Fruit fly (Drosophila melanogaster) whole organism, pupa: Measurements from ENCODE around the gene Mrm2.

Experiments
- CG10348 ChIP-seq: fragments of 200-800 bp; sonication (Bioruptor generic); IDR thresholded peaks from 2 replicates; pipeline ENCODE4 v1.3.6; 2022; ENCODE audit warnings: missing biosample characterization, missing genetic modification characterization
- CG12605 ChIP-seq: fragments of 200-800 bp; sonication (Bioruptor generic); IDR thresholded peaks from 2 replicates; pipeline ENCODE4 v1.3.6; 2022; ENCODE audit warnings: missing biosample characterization, missing genetic modification characterization
- CG13204 ChIP-seq: fragments of 200-800 bp; sonication (Bioruptor generic); optimal IDR thresholded peaks from 2 replicates; lab custom pipeline; 2018; ENCODE audit warnings: missing biosample characterization, mild to moderate bottlenecking, missing genetic modification characterization, moderate library complexity
- CG14655 ChIP-seq: fragments of 200-800 bp; sonication (Bioruptor generic); optimal IDR thresholded peaks from 3 replicates; lab custom pipeline; 2017; ENCODE audit warnings: mild to moderate bottlenecking, missing biosample characterization, missing genetic modification reagents, missing genetic modification characterization
- CG15710 ChIP-seq: fragments of 200-800 bp; sonication (Bioruptor generic); optimal IDR thresholded peaks from 2 replicates; lab custom pipeline; 2018; ENCODE audit warnings: missing biosample characterization, mild to moderate bottlenecking, missing genetic modification characterization, moderate library complexity
- CG17806 ChIP-seq: fragments of 200-800 bp; sonication (Bioruptor generic); optimal IDR thresholded peaks from 2 replicates; lab custom pipeline; 2018; ENCODE audit warnings: missing biosample characterization, mild to moderate bottlenecking, missing genetic modification characterization, moderate library complexity
- CG32121 ChIP-seq: fragments of 200-800 bp; sonication (Bioruptor generic); IDR thresholded peaks from 2 replicates; pipeline ENCODE4 v1.3.6; 2022; ENCODE audit warnings: missing biosample characterization, missing genetic modification characterization
- CG34367 ChIP-seq: fragments of 200-800 bp; sonication (Bioruptor generic); optimal IDR thresholded peaks from 2 replicates; lab custom pipeline; 2018; ENCODE audit warnings: missing biosample characterization, mild to moderate bottlenecking, missing genetic modification characterization
- CG4496 ChIP-seq: fragments of 200-800 bp; sonication (Bioruptor generic); IDR thresholded peaks from 3 replicates; pipeline ENCODE4 v1.3.6; 2022; ENCODE audit warnings: missing biosample characterization, missing genetic modification characterization
- CG8159 ChIP-seq: fragments of 200-800 bp; sonication (Bioruptor generic); optimal IDR thresholded peaks from 3 replicates; lab custom pipeline; 2018; ENCODE audit warnings: missing biosample characterization, mild to moderate bottlenecking, missing genetic modification characterization, moderate library complexity
- CG8301 ChIP-seq: fragments of 200-800 bp; sonication (Bioruptor generic); optimal IDR thresholded peaks from 2 replicates; lab custom pipeline; 2018; ENCODE audit warnings: missing biosample characterization, mild to moderate bottlenecking, missing genetic modification characterization
- CG9948 ChIP-seq: fragments of 200-800 bp; sonication (Bioruptor generic); optimal IDR thresholded peaks from 2 replicates; lab custom pipeline; 2018; ENCODE audit warnings: missing biosample characterization, mild to moderate bottlenecking, missing genetic modification characterization, moderate library complexity
- D1 ChIP-seq: fragments of 200-800 bp; sonication (Bioruptor generic); optimal IDR thresholded peaks from 2 replicates; lab custom pipeline; 2018; ENCODE audit warnings: missing biosample characterization, mild to moderate bottlenecking, missing genetic modification characterization, moderate library complexity
- EcR ChIP-seq: fragments of 200-800 bp; sonication (Bioruptor generic); optimal IDR thresholded peaks from 3 replicates; lab custom pipeline; 2019; ENCODE audit warnings: missing biosample characterization, missing genetic modification characterization, mild to moderate bottlenecking, moderate library complexity, missing genetic modification reagents
- Ets98B ChIP-seq: fragments of 200-800 bp; sonication (Bioruptor generic); IDR thresholded peaks from 2 replicates; pipeline ENCODE4 v1.3.6; 2022; ENCODE audit warnings: missing biosample characterization, missing genetic modification characterization
- Pif1A ChIP-seq: fragments of 200-800 bp; sonication (Bioruptor generic); optimal IDR thresholded peaks from 3 replicates; lab custom pipeline; 2016; ENCODE audit warnings: missing biosample characterization, missing genetic modification characterization
- Pif1B ChIP-seq: fragments of 200-800 bp; sonication (Bioruptor generic); optimal IDR thresholded peaks from 3 replicates; lab custom pipeline; 2016; ENCODE audit warnings: missing biosample characterization, missing genetic modification characterization
- Snoo ChIP-seq: fragments of 200-800 bp; sonication (Bioruptor generic); optimal IDR thresholded peaks from 3 replicates; lab custom pipeline; 2017; ENCODE audit warnings: missing biosample characterization, mild to moderate bottlenecking, missing genetic modification characterization, inconsistent platforms
- fd96Ca ChIP-seq: fragments of 200-800 bp; sonication (Bioruptor generic); IDR thresholded peaks from 3 replicates; pipeline ENCODE4 v1.3.6; 2022; ENCODE audit warnings: missing biosample characterization, missing genetic modification characterization
- gl ChIP-seq: fragments of 200-800 bp; sonication (Bioruptor generic); optimal IDR thresholded peaks from 2 replicates; lab custom pipeline; 2018; ENCODE audit warnings: missing biosample characterization, mild to moderate bottlenecking, missing genetic modification characterization
- rn ChIP-seq: fragments of 200-800 bp; sonication (Bioruptor generic); IDR thresholded peaks from 2 replicates; pipeline ENCODE4 v1.3.6; 2022; ENCODE audit warnings: missing biosample characterization, missing genetic modification characterization

Mrm2 gene

DNA sequence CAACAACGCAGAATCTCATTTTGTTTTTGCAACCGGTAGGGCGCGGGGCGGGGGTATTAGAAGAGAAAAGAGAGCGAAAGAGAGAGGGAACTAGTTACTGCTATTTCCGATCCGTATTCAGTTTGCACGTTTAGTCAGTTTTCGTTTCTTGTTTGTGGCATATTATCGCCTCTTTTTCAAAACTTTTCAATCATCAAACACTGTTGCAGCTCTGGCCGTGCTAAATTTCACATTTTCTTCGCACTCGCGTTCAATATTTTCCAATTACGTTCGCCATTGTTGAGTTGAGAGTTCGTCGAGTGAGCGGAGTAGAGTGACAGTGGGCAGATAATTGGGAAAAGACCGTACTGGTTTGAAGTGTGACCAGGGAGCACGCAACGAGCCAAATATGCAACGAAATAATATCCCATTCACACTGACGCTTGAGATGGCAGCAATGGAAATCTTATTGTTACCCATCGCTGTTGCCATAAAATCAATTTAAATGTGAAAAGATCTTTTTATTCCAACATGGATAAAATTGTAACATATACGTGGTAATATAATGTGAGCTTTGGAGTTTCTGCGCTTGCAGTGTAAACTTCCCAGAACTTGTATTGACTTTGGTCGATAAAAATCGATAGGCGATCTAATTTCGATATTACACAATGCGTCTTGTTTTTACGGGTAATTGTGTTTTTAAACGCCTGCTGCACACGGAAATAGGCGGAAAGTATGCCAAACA, at the start of gene Mrm2, which contains the start of gene Ire1:
Mrm2 (plus strand) TSS at position 615 of the 724 bp plus-strand sequence.
Ire1 (minus strand) TSS at position 296 of the 724 bp plus-strand sequence.
- TF ChIP-seq fd96Ca (GFP tag; lab: Robert Waterston, UW) (peak; percentile 91), CG34367 (tag; lab: Kevin White, UChicago) (peak; percentile 48), CG4496 (GFP tag; lab: Robert Waterston, UW) (peak; percentile 86), D1 (no peak), CG10348 (0 out of 2 replicates have a peak, but pooled peaks have one; percentile 13), Pif1B (GFP tag; lab: Kevin White, UChicago) (peak; percentile 17), CG8301 (tag; lab: Kevin White, UChicago) (peak; percentile 53), CG12605 (GFP tag; lab: Robert Waterston, UW) (no peak), CG8159 (peak; percentile 72), CG17806 (tag; lab: Kevin White, UChicago) (peak; percentile 56), rn (GFP tag; lab: Robert Waterston, UW) (peak; percentile 73; the same call in 1 of the 2 replicates), gl (peak; percentile 8), Snoo (peak; percentile 51), EcR (GFP tag; lab: Kevin White, UChicago) (peak; percentile 35), CG13204 (GFP tag; lab: Kevin White, UChicago) (no peak), CG32121 (GFP tag; lab: Robert Waterston, UW) (peak; percentile 66), Ets98B (peak; percentile 68), CG14655 (no peak), Pif1A (no peak), CG9948 (tag; lab: Kevin White, UChicago) (peak; percentile 59), CG15710 (tag; lab: Kevin White, UChicago) (peak; percentile 63)

DNA sequence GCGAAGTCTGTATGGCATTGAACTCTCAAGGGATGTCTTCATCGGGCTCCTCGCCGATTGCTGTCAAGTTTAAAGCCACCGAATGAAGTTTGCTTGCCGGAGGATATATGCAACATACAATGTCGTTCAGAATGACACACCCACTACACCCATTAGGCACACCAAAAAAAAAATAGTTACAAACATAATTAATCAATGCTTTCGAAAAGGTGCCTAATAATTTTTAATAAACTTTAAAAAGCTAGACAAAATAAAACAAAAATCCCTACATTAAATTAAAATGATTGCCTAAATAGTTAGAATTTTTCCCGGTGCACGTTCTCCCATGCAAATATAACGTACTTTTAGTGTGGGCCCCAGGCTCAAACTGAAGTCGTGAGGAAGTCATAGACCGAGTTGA, 48.9 kb upstream of the Mrm2 start:
- TF ChIP-seq CG14655 (peak; percentile 28), Pif1B (GFP tag; lab: Kevin White, UChicago) (no peak), CG15710 (tag; lab: Kevin White, UChicago) (peak; percentile 42), Pif1A (peak; percentile 12), CG34367 (tag; lab: Kevin White, UChicago) (peak; percentile 3), CG9948 (tag; lab: Kevin White, UChicago) (peak; percentile 27), CG8159 (peak; percentile 51), CG17806 (tag; lab: Kevin White, UChicago) (peak; percentile 35), CG32121 (GFP tag; lab: Robert Waterston, UW) (no peak)

DNA sequence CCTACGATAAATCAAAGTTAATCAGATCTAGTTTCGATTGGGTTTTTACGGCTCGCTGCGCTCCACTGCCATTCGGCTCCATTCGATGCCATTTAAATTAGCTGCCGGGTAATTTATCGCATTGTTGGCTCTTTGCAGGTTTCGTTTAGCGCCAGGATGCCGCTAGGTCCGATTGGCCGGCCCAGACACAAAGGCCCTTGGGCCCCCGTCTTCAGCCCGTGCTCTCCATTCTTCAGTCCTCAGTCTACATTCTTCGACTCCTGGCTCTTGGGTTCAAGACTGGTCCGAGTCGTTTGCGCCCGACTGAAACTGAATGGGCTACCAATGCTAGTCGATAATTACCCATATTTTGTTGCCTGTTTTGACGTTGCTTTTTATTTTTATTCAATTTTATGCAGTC, 48.2 kb upstream of the Mrm2 start:
- TF ChIP-seq Ets98B, result no peak
- peak; percentile 53 for TF ChIP-seq EcR (GFP tag; lab: Kevin White, UChicago)

DNA sequence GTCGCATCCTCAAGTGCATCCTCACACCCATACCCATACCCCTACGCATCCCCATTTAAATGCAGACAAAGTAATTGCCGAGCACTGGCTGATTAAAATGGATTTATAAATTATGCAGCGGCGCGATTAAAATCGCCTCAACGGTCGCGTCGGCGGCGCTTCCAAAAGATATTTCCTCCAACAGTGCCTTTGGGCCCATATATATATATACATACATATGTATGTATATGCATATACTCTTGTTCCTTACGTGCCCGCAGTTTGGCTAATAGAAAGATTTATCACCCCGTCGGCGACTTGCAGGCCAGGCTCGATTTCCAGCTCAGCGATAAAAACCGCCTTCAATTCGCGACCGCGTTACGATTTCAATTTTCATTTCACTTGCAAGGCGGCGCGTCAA, 44.7 kb upstream of the Mrm2 start:
- TF ChIP-seq CG13204 (GFP tag; lab: Kevin White, UChicago), result no peak
- TF ChIP-seq CG12605 (GFP tag; lab: Robert Waterston, UW), result no peak
- TF ChIP-seq D1, result no peak

DNA sequence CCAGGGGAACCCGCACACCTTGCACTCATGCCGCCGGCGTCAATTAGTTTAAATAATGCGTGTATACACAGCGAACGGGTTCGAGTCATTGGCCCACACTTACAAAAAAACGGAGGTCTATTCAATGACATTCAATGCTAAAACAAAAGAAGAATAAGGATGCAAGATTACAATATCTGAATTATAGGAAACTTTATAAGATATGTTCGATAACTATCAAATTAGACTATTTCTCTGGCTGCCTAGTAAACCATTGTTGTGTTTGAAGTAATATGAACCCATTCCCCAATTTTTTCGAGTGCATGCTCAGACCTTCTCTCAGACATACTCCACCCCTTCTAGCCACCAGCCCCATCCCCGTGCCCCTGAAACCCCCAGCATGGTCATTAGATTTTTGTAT, 40.4 kb upstream of the Mrm2 start:
- TF ChIP-seq fd96Ca (GFP tag; lab: Robert Waterston, UW), result peak; percentile 39; the same call in 1 of the 3 replicates
- TF ChIP-seq D1, result no peak
- TF ChIP-seq CG4496 (GFP tag; lab: Robert Waterston, UW), result 0 out of 3 replicates have a peak, but pooled peaks have one; percentile 16
- TF ChIP-seq Ets98B, result peak; percentile 8; the same call in 1 of the 2 replicates
- peak; percentile 57 for TF ChIP-seq CG14655
- no peak for TF ChIP-seq Pif1B (GFP tag; lab: Kevin White, UChicago)
- no peak for TF ChIP-seq Pif1A
- TF ChIP-seq CG8301 (tag; lab: Kevin White, UChicago), result peak; percentile 42

DNA sequence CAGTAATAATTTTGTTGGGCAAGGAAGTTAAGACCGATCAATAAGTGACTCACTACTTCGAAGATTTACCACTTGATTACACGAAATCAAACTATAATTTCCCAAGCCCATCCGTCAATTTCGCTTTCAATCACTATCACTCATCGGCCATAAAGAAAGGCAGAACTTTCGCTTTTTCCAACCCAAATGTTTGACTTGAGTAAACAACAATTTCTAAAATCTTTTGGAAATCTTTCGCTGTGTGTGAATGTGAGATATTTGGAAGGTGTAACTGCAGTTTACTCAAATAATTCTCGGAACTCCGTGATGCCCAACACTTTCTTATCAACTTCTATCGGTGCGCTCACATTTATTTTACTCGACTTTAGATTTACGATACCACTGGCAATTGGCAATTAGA, 39.3 kb upstream of the Mrm2 start:
- no peak for TF ChIP-seq Pif1B (GFP tag; lab: Kevin White, UChicago)
- TF ChIP-seq CG15710 (tag; lab: Kevin White, UChicago), result no peak

DNA sequence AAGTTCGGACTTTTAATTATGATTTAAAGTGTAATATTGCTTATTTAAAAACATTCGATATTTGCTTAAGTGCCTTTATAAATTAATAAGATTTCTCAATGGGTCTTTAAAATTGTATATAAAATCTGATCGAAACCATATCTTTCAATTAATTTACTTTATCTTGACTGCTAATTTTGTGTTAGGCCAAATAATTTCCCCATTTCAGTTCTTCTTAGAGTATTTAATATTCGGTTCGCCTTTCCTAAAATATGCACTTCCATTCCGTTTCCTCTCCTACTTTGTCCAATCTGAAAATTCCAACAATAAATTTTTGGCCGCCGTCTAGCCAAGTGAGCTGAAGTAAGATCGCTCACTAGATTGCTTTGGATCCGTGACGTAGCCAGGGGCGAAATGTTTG, 36.9 kb upstream of the Mrm2 start:
- TF ChIP-seq CG8159 (no peak), CG34367 (tag; lab: Kevin White, UChicago) (no peak), rn (GFP tag; lab: Robert Waterston, UW) (no peak), CG15710 (tag; lab: Kevin White, UChicago) (no peak), Ets98B (no peak), fd96Ca (GFP tag; lab: Robert Waterston, UW) (no peak), CG10348 (no peak), CG12605 (GFP tag; lab: Robert Waterston, UW) (no peak), CG9948 (tag; lab: Kevin White, UChicago) (no peak), gl (no peak), CG4496 (GFP tag; lab: Robert Waterston, UW) (no peak), Snoo (no peak)
